Worm (Caenorhabditis elegans) whole organism, late embryonic: ENCODE results near the gene mab-10.

Experiments
- K02D7.2 ChIP-seq: sonication (generic microtip); optimal IDR thresholded peaks from 2 replicates; lab custom pipeline; 2017; ENCODE audit warnings: mild to moderate bottlenecking, missing genetic modification characterization, missing compliant biosample characterization
- T23F11.4 ChIP-seq: fragments of 200-800 bp; sonication (Bioruptor generic); optimal IDR thresholded peaks from 2 replicates; lab custom pipeline; 2018; ENCODE audit warnings: mild to moderate bottlenecking, missing genetic modification characterization, missing compliant biosample characterization
- ceh-9 ChIP-seq: sonication (generic microtip); optimal IDR thresholded peaks from 2 replicates; lab custom pipeline; 2016; ENCODE audit warnings: mild to moderate bottlenecking, missing genetic modification characterization, inconsistent platforms, missing compliant biosample characterization
- dve-1 ChIP-seq: sonication (generic microtip); optimal IDR thresholded peaks from 2 replicates; lab custom pipeline; 2017; ENCODE audit warnings: antibody characterized with exemption, mild to moderate bottlenecking, missing genetic modification characterization, missing compliant biosample characterization
- ets-4 ChIP-seq: sonication (generic microtip); optimal IDR thresholded peaks from 2 replicates; lab custom pipeline; 2016; ENCODE audit warnings: missing genetic modification characterization, missing compliant biosample characterization
- nfya-1 ChIP-seq: sonication (generic microtip); optimal IDR thresholded peaks from 2 replicates; lab custom pipeline; 2017; ENCODE audit warnings: missing genetic modification characterization, mild to moderate bottlenecking, missing compliant biosample characterization, antibody characterized with exemption, moderate library complexity
- pat-9 ChIP-seq: fragments of 200-800 bp; sonication (Bioruptor generic); optimal IDR thresholded peaks from 2 replicates; lab custom pipeline; 2018; ENCODE audit warnings: mild to moderate bottlenecking, missing genetic modification characterization, moderate library complexity, missing compliant biosample characterization
- pqm-1 ChIP-seq: sonication (generic microtip); optimal IDR thresholded peaks from 2 replicates; lab custom pipeline; 2016; ENCODE audit warnings: missing genetic modification characterization, missing compliant biosample characterization
- unc-55 ChIP-seq: sonication (generic microtip); optimal IDR thresholded peaks from 2 replicates; lab custom pipeline; 2017; ENCODE audit warnings: missing biosample characterization, missing genetic modification reagents, missing genetic modification characterization

- TF ChIP-seq K02D7.2 (tag; lab: Kevin White, UChicago) (no peak), T23F11.4 (no peak), pqm-1 (tag; lab: Kevin White, UChicago) (no peak), ceh-9 (no peak), pat-9 (tag; lab: Kevin White, UChicago) (no peak), nfya-1 (tag; lab: Kevin White, UChicago) (no peak), dve-1 (tag; lab: Kevin White, UChicago) (no peak), ets-4 (tag; lab: Kevin White, UChicago) (no peak), unc-55 (no peak)
Measured at ce11 chrII:10495912-10496311, 32.0 kb upstream of the mab-10 start, which contains the start of gene ZK666.12.
